Worm (Caenorhabditis elegans): ENCODE results near the gene rtfo-1.

rtfo-1 gene

ce11 chrV:9576991-9577390 lies 5.5 kb downstream of the rtfo-1 start, which contains the start of gene F25B3.2:
F25B3.2 (plus strand) TSS chrV:9577291.
- TF ChIP-seq mab-5 (tag; optimal IDR thresholded peaks at IDR 0.05) (no peak), drap-1 (GFP tag; optimal IDR thresholded peaks at IDR 0.05) (no peak), unc-39 (tag; optimal IDR thresholded peaks at IDR 0.05) (no peak), blmp-1 (tag; optimal IDR thresholded peaks at IDR 0.05) (no peak), ces-1 (GFP tag; optimal IDR thresholded peaks at IDR 0.05) (no peak), unc-120 (tag; optimal IDR thresholded peaks at IDR 0.05; ENCODE audit: poor library complexity, severe bottlenecking) (no peak), zip-8 (tag; optimal IDR thresholded peaks at IDR 0.05) (no peak)

- TF ChIP-seq sptf-1 (tag; optimal IDR thresholded peaks at IDR 0.05) (no peak), lin-32 (GFP tag; optimal IDR thresholded peaks at IDR 0.05) (no peak), unc-39 (tag; optimal IDR thresholded peaks at IDR 0.05) (no peak), nhr-12 (tag; optimal IDR thresholded peaks at IDR 0.05) (no peak), blmp-1 (tag; optimal IDR thresholded peaks at IDR 0.05) (no peak)
Measured at ce11 chrV:9571673-9572072, 10.8 kb downstream of the rtfo-1 start.

- TF ChIP-seq lin-13 (tag; optimal IDR thresholded peaks at IDR 0.05) (no peak), unc-62 (GFP tag; optimal IDR thresholded peaks at IDR 0.05) (no peak), cnd-1 (tag; optimal IDR thresholded peaks at IDR 0.05) (no peak), hlh-1 (tag; optimal IDR thresholded peaks at IDR 0.05) (no peak), zip-8 (tag; optimal IDR thresholded peaks at IDR 0.05) (no peak), elt-3 (tag; optimal IDR thresholded peaks at IDR 0.05) (no peak), nhr-2 (tag; optimal IDR thresholded peaks at IDR 0.05) (no peak), unc-39 (tag; optimal IDR thresholded peaks at IDR 0.05) (no peak), unc-120 (tag; optimal IDR thresholded peaks at IDR 0.05; ENCODE audit: poor library complexity, severe bottlenecking) (no peak), flh-1 (GFP tag; optimal IDR thresholded peaks at IDR 0.05) (no peak), snpc-4 (tag; optimal IDR thresholded peaks at IDR 0.05) (no peak), tbx-8 (GFP tag; optimal IDR thresholded peaks at IDR 0.05) (no peak)
Measured at ce11 chrV:9571056-9571455, 11.4 kb downstream of the rtfo-1 start.

- TF ChIP-seq blmp-1 (tag; optimal IDR thresholded peaks at IDR 0.05) = no peak
- TF ChIP-seq cnd-1 (tag; optimal IDR thresholded peaks at IDR 0.05) = no peak
- TF ChIP-seq flh-1 (GFP tag; optimal IDR thresholded peaks at IDR 0.05) = no peak
- TF ChIP-seq unc-62 (GFP tag; optimal IDR thresholded peaks at IDR 0.05) = no peak
- TF ChIP-seq snpc-4 (tag; optimal IDR thresholded peaks at IDR 0.05) = no peak
- TF ChIP-seq nhr-28 (tag; optimal IDR thresholded peaks at IDR 0.05) = no peak
- no peak for TF ChIP-seq ceh-43 (GFP tag; optimal IDR thresholded peaks at IDR 0.05)
Measured at ce11 chrV:9570197-9570596, 12.2 kb downstream of the rtfo-1 start, which contains the start of gene F25B3.5. F25B3.5 (minus strand) TSS chrV:9570297.

- TF ChIP-seq ztf-11 (tag; optimal IDR thresholded peaks at IDR 0.05) (no peak), drap-1 (GFP tag; optimal IDR thresholded peaks at IDR 0.05) (no peak), nhr-237 (tag; optimal IDR thresholded peaks at IDR 0.05) (no peak), lin-13 (tag; optimal IDR thresholded peaks at IDR 0.05) (no peak), ceh-39 (tag; optimal IDR thresholded peaks at IDR 0.05) (no peak), mep-1 (tag; optimal IDR thresholded peaks at IDR 0.05) (no peak), nhr-28 (tag; optimal IDR thresholded peaks at IDR 0.05) (no peak), mls-2 (tag; optimal IDR thresholded peaks at IDR 0.05) (no peak), ham-2 (GFP tag; optimal IDR thresholded peaks at IDR 0.05) (no peak), unc-39 (tag; optimal IDR thresholded peaks at IDR 0.05) (no peak), M03D4.4 (tag; optimal IDR thresholded peaks at IDR 0.05) (no peak), snpc-4 (tag; optimal IDR thresholded peaks at IDR 0.05) (no peak), zip-8 (tag; optimal IDR thresholded peaks at IDR 0.05) (no peak), nhr-76 (tag; optimal IDR thresholded peaks at IDR 0.05) (no peak), hlh-1 (tag; optimal IDR thresholded peaks at IDR 0.05) (no peak), nhr-12 (tag; optimal IDR thresholded peaks at IDR 0.05) (no peak), blmp-1 (tag; optimal IDR thresholded peaks at IDR 0.05) (no peak)
Measured at ce11 chrV:9568707-9569106, 13.7 kb downstream of the rtfo-1 start, which contains the start of gene F25B3.4. F25B3.4 (minus strand) TSS chrV:9568807.

- TF ChIP-seq nhr-237 (tag; optimal IDR thresholded peaks at IDR 0.05) (no peak), zip-8 (tag; optimal IDR thresholded peaks at IDR 0.05) (peak; percentile 50), hlh-1 (tag; optimal IDR thresholded peaks at IDR 0.05) (no peak)
Measured at ce11 chrV:9563585-9563984, 18.9 kb downstream of the rtfo-1 start.

All from whole organism, mixed stage, embryonic.